Worm (Caenorhabditis elegans): ENCODE data around the gene npr-3.

DNA sequence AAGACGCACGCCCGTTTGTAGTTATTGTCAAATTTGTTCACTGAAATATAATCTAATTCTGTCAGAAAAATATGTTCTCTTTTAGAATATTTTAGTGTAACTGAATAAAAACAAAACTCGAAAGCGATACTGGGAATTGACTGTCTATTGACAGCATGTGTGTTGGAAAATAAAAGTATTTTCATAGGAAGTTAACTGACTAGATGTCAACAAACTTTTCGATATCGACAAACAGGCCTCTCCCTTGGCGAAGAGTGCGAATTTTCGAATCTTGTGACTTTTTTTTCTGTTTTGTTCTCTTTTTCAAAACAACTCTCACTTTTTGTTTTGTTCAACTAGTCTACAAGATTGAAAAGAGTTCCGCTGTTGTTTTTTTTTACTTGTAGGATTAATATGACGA, 21.5 kb upstream of the npr-3 start:
- TF ChIP-seq ama-1 (optimal IDR thresholded peaks at IDR 0.05) (no peak), nhr-11 (tag; optimal IDR thresholded peaks at IDR 0.05) (no peak), pha-4 (tag; optimal IDR thresholded peaks at IDR 0.05) (no peak), ref-2 (tag; optimal IDR thresholded peaks at IDR 0.05) (no peak), T23F11.4 (GFP tag; optimal IDR thresholded peaks at IDR 0.05) (no peak), F13H6.1 (tag; optimal IDR thresholded peaks at IDR 0.05) (no peak), pat-9 (tag; optimal IDR thresholded peaks at IDR 0.05) (no peak), sdc-2 (tag; optimal IDR thresholded peaks at IDR 0.05) (no peak), ceh-6 (GFP tag; optimal IDR thresholded peaks at IDR 0.05) (no peak), K09A11.1 (tag; optimal IDR thresholded peaks at IDR 0.05; ENCODE audit: insufficient read depth) (no peak), pqm-1 (tag; optimal IDR thresholded peaks at IDR 0.05) (no peak), hlh-8 (tag; optimal IDR thresholded peaks at IDR 0.05) (no peak), nfya-1 (tag; optimal IDR thresholded peaks at IDR 0.05) (no peak)
